Worm (Caenorhabditis elegans): ENCODE measurements around the gene tmem-231.

DNA sequence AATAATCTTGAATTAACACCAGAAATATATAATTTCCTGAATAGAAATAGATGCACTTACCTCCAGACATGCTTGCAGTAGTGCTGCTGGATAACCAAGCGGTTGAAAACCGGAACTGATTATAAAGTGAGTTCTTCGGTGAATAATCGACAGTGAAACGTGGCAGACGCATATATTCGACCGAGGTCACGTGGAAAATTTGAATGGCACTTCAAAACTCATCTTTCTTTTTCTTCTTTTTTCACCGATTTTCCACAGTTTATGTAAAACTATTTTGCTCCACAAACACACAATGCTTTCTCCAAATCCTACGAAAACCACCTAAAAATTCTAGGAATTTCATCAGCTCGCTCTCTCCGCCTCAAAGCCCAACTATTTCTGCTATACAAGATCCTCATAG lies 33.6 kb downstream of the tmem-231 start, which contains the start of gene ant-1.4:
- no peak for TF ChIP-seq ama-1 (optimal IDR thresholded peaks at IDR 0.05)
- TF ChIP-seq ama-1 (GFP tag; optimal IDR thresholded peaks at IDR 0.05): no peak
- TF ChIP-seq ztf-3 (GFP tag; optimal IDR thresholded peaks at IDR 0.05): no peak
- no peak for TF ChIP-seq attf-3 (GFP tag; conservative IDR thresholded peaks at IDR 0.05)

Measured in whole organism, young adult.